Worm (Caenorhabditis elegans): ENCODE results near the gene nprl-2.

The nprl-2 gene

ce11 chrIV:7575147-7575768 lies 18.6 kb downstream of the nprl-2 start, which contains the start of gene cec-4:
cec-4 (plus strand) TSS chrIV:7575718.
- TF ChIP-seq flt-1 (GFP tag; IDR thresholded peaks at IDR 0.05) (no peak), T22C8.4 (GFP tag; IDR thresholded peaks at IDR 0.05) (0 out of 2 replicates have a peak, but pooled peaks have one; percentile 8)

- TF ChIP-seq ztf-23 (GFP tag; IDR thresholded peaks at IDR 0.05) (no peak), ztf-29 (GFP tag; IDR thresholded peaks at IDR 0.05) (no peak), med-1 (GFP tag; optimal IDR thresholded peaks at IDR 0.05; ENCODE audit: insufficient read depth) (no peak), ref-1 (GFP tag; conservative IDR thresholded peaks at IDR 0.05) (no peak), klf-2 (GFP tag; conservative IDR thresholded peaks at IDR 0.05) (no peak), cog-1 (tag; optimal IDR thresholded peaks at IDR 0.05) (no peak)
These were observed 21.7 kb downstream of the nprl-2 start, which contains the start of gene F32E10.5 for ce11 chrIV:7578281-7578680. F32E10.5 (minus strand) TSS chrIV:7578381.

ce11 chrIV:7580062-7580614 lies 23.5 kb downstream of the nprl-2 start, which contains the start of the genes cec-5 and nol-10:
cec-5 (minus strand) TSS chrIV:7580112.
nol-10 (plus strand) TSS chrIV:7580597.
- TF ChIP-seq cog-1 (tag; optimal IDR thresholded peaks at IDR 0.05) (peak; percentile 70), flt-1 (GFP tag; IDR thresholded peaks at IDR 0.05) (peak; percentile 45; the same call in 1 of the 2 replicates), ref-1 (GFP tag; conservative IDR thresholded peaks at IDR 0.05) (no peak), klf-2 (GFP tag; conservative IDR thresholded peaks at IDR 0.05) (no peak), T22C8.4 (GFP tag; IDR thresholded peaks at IDR 0.05) (no peak), tab-1 (GFP tag; IDR thresholded peaks at IDR 0.05) (no peak), ztf-23 (GFP tag; IDR thresholded peaks at IDR 0.05) (no peak), med-1 (GFP tag; optimal IDR thresholded peaks at IDR 0.05; ENCODE audit: insufficient read depth) (no peak), ztf-29 (GFP tag; IDR thresholded peaks at IDR 0.05) (no peak)

- TF ChIP-seq klf-2 (GFP tag; conservative IDR thresholded peaks at IDR 0.05): no peak
- no peak for TF ChIP-seq ztf-29 (GFP tag; IDR thresholded peaks at IDR 0.05)
- TF ChIP-seq flt-1 (GFP tag; IDR thresholded peaks at IDR 0.05): no peak
- no peak for TF ChIP-seq ztf-23 (GFP tag; IDR thresholded peaks at IDR 0.05)
- TF ChIP-seq med-1 (GFP tag; optimal IDR thresholded peaks at IDR 0.05; ENCODE audit: insufficient read depth): no peak
- TF ChIP-seq tab-1 (GFP tag; IDR thresholded peaks at IDR 0.05): no peak
These were observed 28.8 kb downstream of the nprl-2 start for ce11 chrIV:7585273-7585882.

ce11 chrIV:7586972-7587371 lies 30.4 kb downstream of the nprl-2 start:
- no peak for TF ChIP-seq med-1 (GFP tag; optimal IDR thresholded peaks at IDR 0.05; ENCODE audit: insufficient read depth)
- no peak for TF ChIP-seq cog-1 (tag; optimal IDR thresholded peaks at IDR 0.05)
- TF ChIP-seq ref-1 (GFP tag; conservative IDR thresholded peaks at IDR 0.05): no peak
- no peak for TF ChIP-seq klf-2 (GFP tag; conservative IDR thresholded peaks at IDR 0.05)
- no peak for TF ChIP-seq ztf-23 (GFP tag; IDR thresholded peaks at IDR 0.05)
- no peak for TF ChIP-seq flt-1 (GFP tag; IDR thresholded peaks at IDR 0.05)
- no peak for TF ChIP-seq tab-1 (GFP tag; IDR thresholded peaks at IDR 0.05)
- no peak for TF ChIP-seq ztf-29 (GFP tag; IDR thresholded peaks at IDR 0.05)
- TF ChIP-seq T22C8.4 (GFP tag; IDR thresholded peaks at IDR 0.05): no peak

- no peak for TF ChIP-seq ztf-29 (GFP tag; IDR thresholded peaks at IDR 0.05)
- TF ChIP-seq med-1 (GFP tag; optimal IDR thresholded peaks at IDR 0.05; ENCODE audit: insufficient read depth): no peak
- no peak for TF ChIP-seq T22C8.4 (GFP tag; IDR thresholded peaks at IDR 0.05)
- no peak for TF ChIP-seq ref-1 (GFP tag; conservative IDR thresholded peaks at IDR 0.05)
- TF ChIP-seq klf-2 (GFP tag; conservative IDR thresholded peaks at IDR 0.05): no peak
- no peak for TF ChIP-seq ztf-23 (GFP tag; IDR thresholded peaks at IDR 0.05)
- TF ChIP-seq flt-1 (GFP tag; IDR thresholded peaks at IDR 0.05): no peak
- no peak for TF ChIP-seq cog-1 (tag; optimal IDR thresholded peaks at IDR 0.05)
These were observed 32.0 kb downstream of the nprl-2 start, which contains the start of gene cla-1 for ce11 chrIV:7588631-7589030. cla-1 (plus strand) TSS chrIV:7588931.

- no peak for TF ChIP-seq ref-1 (GFP tag; conservative IDR thresholded peaks at IDR 0.05)
- no peak for TF ChIP-seq cog-1 (tag; optimal IDR thresholded peaks at IDR 0.05)
- TF ChIP-seq ztf-23 (GFP tag; IDR thresholded peaks at IDR 0.05): no peak
- TF ChIP-seq T22C8.4 (GFP tag; IDR thresholded peaks at IDR 0.05): no peak
- no peak for TF ChIP-seq klf-2 (GFP tag; conservative IDR thresholded peaks at IDR 0.05)
- no peak for TF ChIP-seq flt-1 (GFP tag; IDR thresholded peaks at IDR 0.05)
- no peak for TF ChIP-seq ztf-29 (GFP tag; IDR thresholded peaks at IDR 0.05)
- TF ChIP-seq med-1 (GFP tag; optimal IDR thresholded peaks at IDR 0.05; ENCODE audit: insufficient read depth): no peak
- TF ChIP-seq tab-1 (GFP tag; IDR thresholded peaks at IDR 0.05): no peak
These were observed 48.8 kb downstream of the nprl-2 start for ce11 chrIV:7605413-7605812.

ce11 chrIV:7608111-7608510 lies 51.5 kb downstream of the nprl-2 start:
- TF ChIP-seq tab-1 (GFP tag; IDR thresholded peaks at IDR 0.05): no peak

Data from whole organism, midembryonic.